Fruit fly (Drosophila melanogaster) whole organism, embryonic: ENCODE results near the gene CG33093.

ENCODE experiments used
- ATbp ChIP-seq: fragments of 200-800 bp; sonication (Bioruptor generic); optimal IDR thresholded peaks from 2 replicates; lab custom pipeline; 2017; ENCODE audit warnings: missing biosample characterization, mild to moderate bottlenecking, missing genetic modification characterization, missing genetic modification reagents
- Antp ChIP-seq: fragments of 200-800 bp; sonication (Bioruptor generic); optimal IDR thresholded peaks from 3 replicates; lab custom pipeline; 2016; ENCODE audit warnings: missing biosample characterization, missing genetic modification characterization
- Awh ChIP-seq: fragments of 200-800 bp; sonication (Bioruptor generic); IDR thresholded peaks from 2 replicates; pipeline ENCODE4, ENCODE4 v1.3.6; 2022; ENCODE audit warnings: missing biosample characterization, missing genetic modification characterization
- CG11723 ChIP-seq: fragments of 200-800 bp; sonication (Bioruptor generic); optimal IDR thresholded peaks from 2 replicates; lab custom pipeline; 2017; ENCODE audit warnings: missing biosample characterization, mild to moderate bottlenecking, missing genetic modification characterization
- CG12155 ChIP-seq: fragments of 200-800 bp; sonication (Bioruptor generic); optimal IDR thresholded peaks from 3 replicates; lab custom pipeline; 2016; ENCODE audit warnings: missing biosample characterization, missing genetic modification characterization
- CG12219 ChIP-seq: fragments of 200-800 bp; sonication (Bioruptor generic); optimal IDR thresholded peaks from 3 replicates; lab custom pipeline; 2018; ENCODE audit warnings: missing biosample characterization, mild to moderate bottlenecking, missing genetic modification characterization
- CG12299 ChIP-seq: fragments of 200-800 bp; sonication (Bioruptor generic); optimal IDR thresholded peaks from 2 replicates; lab custom pipeline; 2018; ENCODE audit warnings: missing biosample characterization, mild to moderate bottlenecking, missing genetic modification characterization
- CG12659 ChIP-seq: fragments of 200-800 bp; sonication (Bioruptor generic); optimal IDR thresholded peaks from 3 replicates; lab custom pipeline; 2017; ENCODE audit warnings: mild to moderate bottlenecking, missing biosample characterization, missing genetic modification reagents, missing genetic modification characterization
- CG12769 ChIP-seq: fragments of 200-800 bp; sonication (Bioruptor generic); optimal IDR thresholded peaks from 2 replicates; lab custom pipeline; 2019; ENCODE audit warnings: missing biosample characterization, mild to moderate bottlenecking, missing genetic modification characterization, moderate library complexity
- CG13296 ChIP-seq: fragments of 200-800 bp; sonication (Bioruptor generic); optimal IDR thresholded peaks from 3 replicates; lab custom pipeline; 2018; ENCODE audit warnings: missing biosample characterization, mild to moderate bottlenecking, missing genetic modification characterization
- CG15269 ChIP-seq: fragments of 200-800 bp; sonication (Bioruptor generic); optimal IDR thresholded peaks from 2 replicates; lab custom pipeline; 2018; ENCODE audit warnings: missing biosample characterization, mild to moderate bottlenecking, missing genetic modification characterization, moderate library complexity
- CG17802 ChIP-seq: fragments of 200-800 bp; sonication (Bioruptor generic); optimal IDR thresholded peaks from 2 replicates; lab custom pipeline; 2018; ENCODE audit warnings: missing biosample characterization, mild to moderate bottlenecking, missing genetic modification characterization, moderate library complexity
- CG17912 ChIP-seq: fragments of 200-800 bp; sonication (Bioruptor generic); optimal IDR thresholded peaks from 2 replicates; lab custom pipeline; 2018; ENCODE audit warnings: missing biosample characterization, mild to moderate bottlenecking, missing genetic modification characterization
- CG1792 ChIP-seq: fragments of 200-800 bp; sonication (Bioruptor generic); optimal IDR thresholded peaks from 2 replicates; lab custom pipeline; 2016; ENCODE audit warnings: missing biosample characterization, missing genetic modification characterization
- CG2678 ChIP-seq: fragments of 200-800 bp; sonication (Bioruptor generic); optimal IDR thresholded peaks from 3 replicates; lab custom pipeline; 2019; ENCODE audit warnings: missing biosample characterization, mild to moderate bottlenecking, missing genetic modification characterization, moderate library complexity
- CG30403 ChIP-seq: fragments of 200-800 bp; sonication (Bioruptor generic); optimal IDR thresholded peaks from 3 replicates; lab custom pipeline; 2016; ENCODE audit warnings: missing biosample characterization, missing genetic modification characterization
- CG30431 ChIP-seq: fragments of 200-800 bp; sonication (Bioruptor generic); optimal IDR thresholded peaks from 2 replicates; lab custom pipeline; 2017; ENCODE audit warnings: missing biosample characterization, missing genetic modification characterization
- CG7963 ChIP-seq: fragments of 200-800 bp; sonication (Bioruptor generic); IDR thresholded peaks from 3 replicates; pipeline ENCODE4 v1.3.6; 2022; ENCODE audit warnings: missing biosample characterization, missing genetic modification characterization; ENCODE audit not compliant: partially characterized antibody
- CG8290 ChIP-seq, 3 experiments: fragments of 200-800 bp; sonication (Bioruptor generic); optimal IDR thresholded peaks; 2 replicates each; lab custom pipeline; 2016 to 2019; ENCODE audit warnings: missing biosample characterization in 3 of 3, missing genetic modification characterization in 3 of 3, mild to moderate bottlenecking in 2 of 3, moderate library complexity in 1 of 3
- CG8765 ChIP-seq: fragments of 200-800 bp; sonication (Bioruptor generic); IDR thresholded peaks from 2 replicates; pipeline ENCODE4 v1.3.6; 2022; ENCODE audit warnings: missing biosample characterization, missing genetic modification characterization
- CG9437 ChIP-seq: fragments of 200-800 bp; sonication (Bioruptor generic); optimal IDR thresholded peaks from 2 replicates; lab custom pipeline; 2018; ENCODE audit warnings: missing biosample characterization, mild to moderate bottlenecking, missing genetic modification characterization
- CG9932 ChIP-seq: fragments of 200-800 bp; sonication (Bioruptor generic); IDR thresholded peaks from 2 replicates; pipeline ENCODE4 v1.3.6; 2022; ENCODE audit warnings: missing biosample characterization, missing genetic modification characterization
- Dek ChIP-seq: fragments of 200-800 bp; sonication (Bioruptor generic); optimal IDR thresholded peaks from 3 replicates; lab custom pipeline; 2019; ENCODE audit warnings: missing biosample characterization, mild to moderate bottlenecking, missing genetic modification characterization, moderate library complexity
- Fer1 ChIP-seq: fragments of 200-800 bp; sonication (Bioruptor generic); optimal IDR thresholded peaks from 2 replicates; lab custom pipeline; 2017; ENCODE audit warnings: missing biosample characterization, mild to moderate bottlenecking, missing genetic modification characterization
- Fer3 ChIP-seq: fragments of 200-800 bp; sonication (Bioruptor generic); optimal IDR thresholded peaks from 2 replicates; lab custom pipeline; 2018; ENCODE audit warnings: missing biosample characterization, mild to moderate bottlenecking, missing genetic modification characterization, moderate library complexity
- GATAe ChIP-seq: fragments of 200-800 bp; sonication (Bioruptor generic); conservative IDR thresholded peaks from 2 replicates; pipeline ENCODE4 v1.3.6; 2022; ENCODE audit warnings: missing biosample characterization, missing genetic modification characterization
- HHEX ChIP-seq: fragments of 200-800 bp; sonication (Bioruptor generic); optimal IDR thresholded peaks from 3 replicates; lab custom pipeline; 2017; ENCODE audit warnings: missing biosample characterization, mild to moderate bottlenecking, missing genetic modification characterization, missing genetic modification reagents
- HLHmδ ChIP-seq: fragments of 200-800 bp; sonication (Bioruptor generic); optimal IDR thresholded peaks from 2 replicates; lab custom pipeline; 2018; ENCODE audit warnings: missing biosample characterization, mild to moderate bottlenecking, missing genetic modification characterization, moderate library complexity
- Hmr ChIP-seq: fragments of 200-800 bp; sonication (Bioruptor generic); optimal IDR thresholded peaks from 3 replicates; lab custom pipeline; 2017; ENCODE audit warnings: mild to moderate bottlenecking, missing biosample characterization, missing genetic modification reagents, missing genetic modification characterization
- Hr51 ChIP-seq, 2 experiments: fragments of 200-800 bp; sonication (Bioruptor generic); optimal IDR thresholded peaks; 2 replicates in 1 of 2; 3 replicates in 1 of 2; lab custom pipeline; 2016 to 2018; ENCODE audit warnings: missing biosample characterization in 2 of 2, missing genetic modification characterization in 2 of 2, mild to moderate bottlenecking in 1 of 2, moderate library complexity in 1 of 2
- Jarid2 ChIP-seq: fragments of 200-800 bp; sonication (Bioruptor generic); optimal IDR thresholded peaks from 3 replicates; lab custom pipeline; 2017; ENCODE audit warnings: mild to moderate bottlenecking, missing biosample characterization, missing genetic modification reagents, missing genetic modification characterization
- Stat92E ChIP-seq, 3 experiments: fragments of >200 bp in 2 of 3; fragments of 200-800 bp in 1 of 3; sonication (Bioruptor generic) in 1 of 3; optimal IDR thresholded peaks; 2 replicates each; lab custom pipeline; 2017 to 2019; ENCODE audit warnings: missing biosample characterization in 3 of 3, missing genetic modification characterization in 3 of 3, mild to moderate bottlenecking in 1 of 3, moderate library complexity in 1 of 3
- Vsx1 ChIP-seq: fragments of 200-800 bp; sonication (Bioruptor generic); optimal IDR thresholded peaks from 2 replicates; lab custom pipeline; 2017; ENCODE audit warnings: missing biosample characterization, mild to moderate bottlenecking, missing genetic modification characterization, missing genetic modification reagents
- bowl ChIP-seq: fragments of 200-800 bp; sonication (Bioruptor generic); IDR thresholded peaks from 2 replicates; pipeline ENCODE4 v1.3.6; 2022; ENCODE audit warnings: missing biosample characterization, missing genetic modification characterization
- ci ChIP-seq: fragments of 200-800 bp; sonication (Bioruptor generic); IDR thresholded peaks from 3 replicates; pipeline ENCODE4 v1.3.6; 2022; ENCODE audit warnings: missing biosample characterization, missing genetic modification characterization
- dmrt99B ChIP-seq: fragments of 200-800 bp; sonication (Bioruptor generic); optimal IDR thresholded peaks from 2 replicates; lab custom pipeline; 2018; ENCODE audit warnings: missing biosample characterization, mild to moderate bottlenecking, missing genetic modification characterization, moderate library complexity
- fd102C ChIP-seq: fragments of 200-800 bp; sonication (Bioruptor generic); optimal IDR thresholded peaks from 2 replicates; lab custom pipeline; 2018; ENCODE audit warnings: missing biosample characterization, mild to moderate bottlenecking, missing genetic modification characterization, moderate library complexity
- fd64A ChIP-seq: fragments of 200-800 bp; sonication (Bioruptor generic); optimal IDR thresholded peaks from 3 replicates; lab custom pipeline; 2018; ENCODE audit warnings: missing biosample characterization, mild to moderate bottlenecking, missing genetic modification characterization
- h ChIP-seq: fragments of >200 bp; optimal IDR thresholded peaks from 2 replicates; lab custom pipeline; 2017
- kni ChIP-seq: fragments of 200-800 bp; sonication (Bioruptor generic); optimal IDR thresholded peaks from 3 replicates; lab custom pipeline; 2017; ENCODE audit warnings: mild to moderate bottlenecking, missing biosample characterization, missing genetic modification reagents, missing genetic modification characterization
- nau ChIP-seq: fragments of 200-800 bp; sonication (Bioruptor generic); optimal IDR thresholded peaks from 3 replicates; lab custom pipeline; 2017; ENCODE audit warnings: missing biosample characterization, mild to moderate bottlenecking, missing genetic modification characterization, missing genetic modification reagents
- odd ChIP-seq: fragments of 200-800 bp; sonication (Bioruptor generic); optimal IDR thresholded peaks from 2 replicates; lab custom pipeline; 2017; ENCODE audit warnings: missing biosample characterization, mild to moderate bottlenecking, missing genetic modification characterization
- otp ChIP-seq: fragments of 200-800 bp; sonication (Bioruptor generic); IDR thresholded peaks from 3 replicates; pipeline ENCODE4, ENCODE4 v1.3.6; 2022; ENCODE audit warnings: missing biosample characterization, missing genetic modification characterization
- pfk ChIP-seq: fragments of 200-800 bp; sonication (Bioruptor generic); optimal IDR thresholded peaks from 2 replicates; lab custom pipeline; 2018; ENCODE audit warnings: missing biosample characterization, mild to moderate bottlenecking, missing genetic modification characterization, moderate library complexity
- pho ChIP-seq: fragments of 200-800 bp; sonication (Bioruptor generic); optimal IDR thresholded peaks from 2 replicates; lab custom pipeline; 2016; ENCODE audit warnings: missing biosample characterization, missing genetic modification characterization
- sc ChIP-seq, 3 experiments: fragments of >200 bp in 2 of 3; fragments of 200-800 bp in 1 of 3; sonication (Bioruptor generic) in 1 of 3; optimal IDR thresholded peaks; 2 replicates in 2 of 3; 3 replicates in 1 of 3; lab custom pipeline; 2017; ENCODE audit warnings: mild to moderate bottlenecking in 1 of 3, missing biosample characterization in 1 of 3, missing genetic modification characterization in 1 of 3, missing genetic modification reagents in 1 of 3
- twi ChIP-seq: fragments of 200-800 bp; optimal IDR thresholded peaks from 2 replicates; lab custom pipeline; 2019; ENCODE audit warnings: missing biosample characterization, mild to moderate bottlenecking, missing genetic modification characterization, moderate library complexity
- zfh2 ChIP-seq: fragments of 200-800 bp; sonication (Bioruptor generic); optimal IDR thresholded peaks from 2 replicates; lab custom pipeline; 2016; ENCODE audit warnings: missing biosample characterization, missing genetic modification characterization

CG33093 gene

DNA sequence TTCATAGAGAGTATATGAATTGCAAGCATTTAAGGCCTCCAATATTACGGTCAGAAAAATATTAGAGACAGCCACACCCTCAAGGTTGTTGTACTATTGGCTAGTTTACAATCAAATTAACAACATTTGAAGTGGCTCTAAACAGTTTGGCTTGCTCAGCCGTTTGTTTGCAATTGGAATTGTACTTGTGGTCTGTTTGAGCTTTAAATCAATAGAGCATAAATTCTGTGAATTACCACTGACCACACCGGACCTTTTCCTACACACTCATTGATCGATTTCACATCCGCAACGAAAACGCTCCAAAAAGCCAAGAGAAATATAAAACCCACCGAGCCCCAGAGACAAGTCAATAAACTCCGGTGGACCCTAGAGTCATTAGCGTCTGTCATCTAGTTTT is 41.9 kb upstream of the CG33093 start (continued):
- peak; percentile 25 for TF ChIP-seq fd64A
- peak; percentile 64 for TF ChIP-seq ATbp (GFP tag; lab: Kevin White, UChicago)
- TF ChIP-seq Jarid2 (GFP tag; lab: Kevin White, UChicago) = no peak
- peak; percentile 2 for TF ChIP-seq Fer3
- TF ChIP-seq pfk (GFP tag; lab: Kevin White, UChicago) = no peak
- peak; percentile 29 for TF ChIP-seq Fer1 (GFP tag; lab: Kevin White, UChicago)
- no peak for TF ChIP-seq Dek (tag; lab: Kevin White, UChicago)
- no peak for TF ChIP-seq CG1792 (GFP tag; lab: Kevin White, UChicago)
- TF ChIP-seq twi = no peak
- no peak for TF ChIP-seq CG8290 (GFP tag; optimal IDR thresholded peaks at IDR 0.05; lab: Kevin White, UChicago)
- TF ChIP-seq CG8290 (tag; optimal IDR thresholded peaks at IDR 0.05; lab: Kevin White, UChicago) = peak in 1 of 2 experiments; percentile 25
- TF ChIP-seq dmrt99B = peak; percentile 13
- TF ChIP-seq Stat92E (GFP tag; optimal IDR thresholded peaks at IDR 0.05; lab: Kevin White, UChicago) = no peak
- peak; percentile 8 for TF ChIP-seq odd (GFP tag; lab: Kevin White, UChicago)
- TF ChIP-seq CG9437 = no peak
- peak; percentile 2 for TF ChIP-seq nau (GFP tag; lab: Kevin White, UChicago)
- TF ChIP-seq kni = peak; percentile 56
- TF ChIP-seq CG2678 (tag; lab: Kevin White, UChicago) = peak; percentile 44
- no peak for TF ChIP-seq CG8765 (GFP tag; lab: Robert Waterston, UW)
- TF ChIP-seq CG12299 (tag; lab: Kevin White, UChicago) = no peak
- no peak for TF ChIP-seq h
- TF ChIP-seq CG13296 (GFP tag; lab: Kevin White, UChicago) = peak; percentile 41
- TF ChIP-seq Antp (GFP tag; lab: Kevin White, UChicago) = no peak
- TF ChIP-seq sc (optimal IDR thresholded peaks at IDR 0.05; lab: Kevin White, UChicago) = no peak
- TF ChIP-seq sc (GFP tag; optimal IDR thresholded peaks at IDR 0.05; lab: Kevin White, UChicago) = no peak
- TF ChIP-seq zfh2 = no peak
- TF ChIP-seq HHEX (GFP tag; lab: Kevin White, UChicago) = peak; percentile 9
- no peak for TF ChIP-seq Hr51 (GFP tag; optimal IDR thresholded peaks at IDR 0.05; lab: Kevin White, UChicago)
- TF ChIP-seq fd102C (GFP tag; lab: Kevin White, UChicago) = no peak
- no peak for TF ChIP-seq CG9932
- no peak for TF ChIP-seq pho (GFP tag; lab: Kevin White, UChicago)
- no peak for TF ChIP-seq CG30403 (GFP tag; lab: Kevin White, UChicago)
- 0 out of 3 replicates have a peak, but pooled peaks have one; percentile 30 for TF ChIP-seq ci
- TF ChIP-seq CG12659 (GFP tag; lab: Kevin White, UChicago) = peak; percentile 21
- TF ChIP-seq CG17802 (tag; lab: Kevin White, UChicago) = no peak
- peak; percentile 27 for TF ChIP-seq Hmr (GFP tag; lab: Kevin White, UChicago)
- no peak for TF ChIP-seq CG12155 (GFP tag; lab: Kevin White, UChicago)
- TF ChIP-seq GATAe (GFP tag; lab: Robert Waterston, UW) = no peak
- peak; percentile 56 for TF ChIP-seq CG15269 (tag; lab: Kevin White, UChicago)
- TF ChIP-seq Awh = 0 out of 2 replicates have a peak, but pooled peaks have one; percentile 33
- TF ChIP-seq CG7963 = no peak
- TF ChIP-seq CG17912 = peak; percentile 20
- TF ChIP-seq HLHmδ (GFP tag; lab: Kevin White, UChicago) = no peak
- TF ChIP-seq Vsx1 (GFP tag; lab: Kevin White, UChicago) = peak; percentile 14
- TF ChIP-seq CG30431 = no peak
- peak; percentile 18 for TF ChIP-seq CG11723
- peak; percentile 38 for TF ChIP-seq CG12219 (GFP tag; lab: Kevin White, UChicago)
- no peak for TF ChIP-seq bowl (GFP tag; lab: Robert Waterston, UW)
- TF ChIP-seq otp (GFP tag; lab: Robert Waterston, UW) = peak; percentile 78
- TF ChIP-seq CG12769 (tag; lab: Kevin White, UChicago) = peak; percentile 6
